Worm (Caenorhabditis elegans) whole organism, young adult: ENCODE measurements around the gene msp-3.
"Not testable (repeated sequence)": the region's sequence is repeated elsewhere in the genome, so short reads cannot be mapped to it uniquely, and the experiment has no call there.

Experiments
- cebp-2 ChIP-seq: fragments of 200-800 bp; sonication (Bioruptor generic); IDR thresholded peaks from 2 replicates; pipeline ENCODE4 v1.3.6; 2022; ENCODE audit warnings: missing genetic modification characterization, missing compliant biosample characterization
- die-1 ChIP-seq: sonication (generic microtip); optimal IDR thresholded peaks from 2 replicates; lab custom pipeline; 2016; ENCODE audit warnings: missing genotype, mild to moderate bottlenecking, missing genetic modification characterization, missing compliant biosample characterization
- sptf-2 ChIP-seq: fragments of 200-800 bp; sonication (Bioruptor generic); optimal IDR thresholded peaks from 2 replicates; lab custom pipeline; 2018; ENCODE audit warnings: mild to moderate bottlenecking, missing genetic modification characterization, missing compliant biosample characterization
- ztf-6 ChIP-seq: fragments of 200-800 bp; sonication (Bioruptor generic); IDR thresholded peaks from 2 replicates; pipeline ENCODE4 v1.3.6; 2022; ENCODE audit warnings: missing genetic modification reagents, missing genetic modification characterization, missing compliant biosample characterization

DNA sequence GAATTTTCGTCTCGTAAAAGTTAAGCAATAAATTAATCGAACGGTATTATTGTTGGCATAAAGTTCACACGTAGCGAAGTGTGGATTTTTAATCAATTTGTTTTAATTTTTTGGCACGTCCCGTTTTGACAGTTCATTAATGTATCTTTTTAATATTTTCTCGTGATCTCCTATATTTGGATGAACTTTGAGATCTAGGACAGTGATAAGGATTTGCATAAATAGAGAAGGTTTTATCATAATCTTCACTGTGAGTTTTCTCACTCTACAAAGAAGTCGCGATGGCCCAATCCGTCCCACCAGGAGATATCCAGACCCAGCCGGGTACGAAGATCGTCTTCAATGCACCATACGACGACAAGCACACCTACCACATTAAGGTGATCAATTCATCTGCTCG, 39.1 kb upstream of the msp-3 start, which contains the start of the genes C33F10.8 and msp-40:
- TF ChIP-seq sptf-2; ztf-6 (GFP tag; lab: Robert Waterston, UW); cebp-2 (GFP tag; lab: Robert Waterston, UW); die-1 (tag; lab: Kevin White, UChicago): not testable (repeated sequence)
